Worm (Caenorhabditis elegans): ENCODE data around the gene madf-11.

Gene madf-11

DNA sequence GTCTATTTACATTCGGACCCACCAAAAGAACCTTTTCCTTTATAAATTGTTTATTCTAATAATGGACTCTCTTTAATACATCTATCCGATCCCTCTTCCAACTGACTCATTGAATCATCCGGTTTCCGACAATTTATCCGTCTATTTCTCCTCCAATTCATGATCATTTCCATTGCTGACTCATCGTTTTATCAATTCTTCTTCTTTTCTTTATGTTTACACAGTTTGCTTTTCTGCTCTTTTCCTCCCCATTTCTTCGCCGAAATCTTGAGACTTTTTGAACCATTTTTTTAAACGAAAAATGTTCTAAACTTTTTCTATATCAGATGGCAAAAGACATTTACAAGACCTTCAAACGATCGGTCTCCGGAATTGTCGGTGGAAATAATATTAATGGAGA lies 7.8 kb downstream of the madf-11 start, which contains the start of gene ced-6:
Gene ced-6 (plus strand): TSS at position 327 of the 400 bp plus-strand sequence.
- TF ChIP-seq pha-2 (tag; optimal IDR thresholded peaks at IDR 0.05) (no peak), sox-4 (tag; optimal IDR thresholded peaks at IDR 0.05) (no peak), mec-3 (tag; optimal IDR thresholded peaks at IDR 0.05; ENCODE audit: borderline replicate concordance) (no peak), pha-4 (tag; optimal IDR thresholded peaks at IDR 0.05) (no peak), Y22D7AL.16 (tag; optimal IDR thresholded peaks at IDR 0.05) (no peak), nfya-1 (tag; optimal IDR thresholded peaks at IDR 0.05) (no peak), gmeb-2 (tag; optimal IDR thresholded peaks at IDR 0.05) (no peak), elt-4 (tag; optimal IDR thresholded peaks at IDR 0.05) (no peak)

DNA sequence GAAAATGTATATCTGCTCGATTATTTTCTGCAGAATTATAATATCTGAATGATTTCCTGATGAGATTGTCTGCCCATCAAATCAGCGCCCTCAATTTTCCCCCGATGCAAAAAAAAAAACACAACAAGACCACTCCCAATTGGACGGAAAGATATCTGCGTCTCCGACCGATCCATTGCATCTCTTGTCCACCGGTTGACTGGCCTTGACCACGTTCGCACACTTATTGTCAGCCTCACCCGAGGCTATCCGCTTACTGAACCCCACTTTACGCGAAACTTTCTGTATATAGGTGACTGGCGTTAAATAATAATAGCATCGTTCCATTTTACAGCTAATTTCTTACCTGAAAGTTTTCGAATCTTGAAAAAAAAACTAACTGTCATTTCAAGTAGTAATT lies 8.9 kb downstream of the madf-11 start:
- TF ChIP-seq nfya-1 (tag; optimal IDR thresholded peaks at IDR 0.05) (peak; percentile 42), zip-5 (tag; optimal IDR thresholded peaks at IDR 0.05) (no peak)

DNA sequence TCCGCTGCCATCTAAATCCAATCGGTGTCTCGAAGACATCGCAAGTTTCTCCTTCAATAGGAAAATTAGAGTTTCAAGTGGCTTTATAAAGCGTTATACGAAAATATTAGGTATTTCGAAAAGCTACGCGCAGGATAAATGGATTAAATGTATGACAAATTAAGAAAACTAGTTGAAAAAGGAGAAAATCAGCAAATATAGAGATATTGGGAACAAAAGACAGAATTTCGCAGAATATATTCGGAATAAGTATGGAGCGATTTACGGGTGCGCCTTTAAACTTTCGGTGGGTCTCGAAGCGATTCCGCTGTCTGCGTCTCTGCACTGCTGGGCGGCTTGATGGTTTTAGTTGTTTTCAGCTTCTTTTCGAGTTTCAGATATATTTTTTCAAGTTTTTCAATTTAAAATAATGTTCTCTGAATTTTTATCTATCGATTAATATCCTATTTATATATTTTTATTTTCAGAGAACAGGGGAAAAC lies 11.6 kb downstream of the madf-11 start, which contains the start of the genes ddx-15 and ucr-1:
Gene ddx-15 (minus strand): TSS at position 51 of the 482 bp plus-strand sequence.
Gene ucr-1 (plus strand): TSS at position 468 of the 482 bp plus-strand sequence.
- TF ChIP-seq ceh-30 (tag; optimal IDR thresholded peaks at IDR 0.05) (no peak), tbx-2 (tag; optimal IDR thresholded peaks at IDR 0.05) (peak; percentile 10), unc-55 (GFP tag; optimal IDR thresholded peaks at IDR 0.05) (peak; percentile 1), ceh-2 (tag; optimal IDR thresholded peaks at IDR 0.05) (no peak), nfya-1 (tag; optimal IDR thresholded peaks at IDR 0.05) (peak; percentile 29), ceh-31 (tag; optimal IDR thresholded peaks at IDR 0.05) (peak; percentile 37)

DNA sequence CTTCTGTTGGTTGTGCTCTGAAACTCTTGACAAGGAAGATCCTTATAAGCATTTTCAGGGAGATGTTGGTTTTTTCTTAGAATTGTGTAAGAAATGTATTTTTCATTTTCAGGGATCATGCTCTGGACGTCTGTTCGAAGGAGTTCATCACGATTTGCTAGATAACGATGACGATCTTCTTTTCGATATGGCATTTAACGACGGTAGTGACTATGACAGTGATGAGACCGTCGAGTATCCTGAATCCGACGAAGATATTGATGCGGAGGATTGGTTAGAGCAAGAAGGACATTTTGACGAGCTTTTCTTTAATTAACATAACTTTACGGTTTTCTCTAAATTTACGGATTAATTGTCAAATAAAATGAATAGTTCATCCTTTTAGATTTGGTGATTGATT lies 14.5 kb downstream of the madf-11 start:
- TF ChIP-seq hlh-15 (tag; optimal IDR thresholded peaks at IDR 0.05): no peak
- TF ChIP-seq fax-1 (tag; optimal IDR thresholded peaks at IDR 0.05): no peak
- TF ChIP-seq fkh-6 (tag; optimal IDR thresholded peaks at IDR 0.05): no peak
- no peak for TF ChIP-seq ref-2 (tag; optimal IDR thresholded peaks at IDR 0.05)
- TF ChIP-seq ahr-1 (tag; optimal IDR thresholded peaks at IDR 0.05): no peak
- TF ChIP-seq ceh-31 (tag; optimal IDR thresholded peaks at IDR 0.05): no peak
- no peak for TF ChIP-seq lim-6 (tag; optimal IDR thresholded peaks at IDR 0.05)
- no peak for TF ChIP-seq nhr-232 (tag; optimal IDR thresholded peaks at IDR 0.05)
- TF ChIP-seq nhr-11 (tag; optimal IDR thresholded peaks at IDR 0.05): no peak
- no peak for TF ChIP-seq eyg-1 (tag; optimal IDR thresholded peaks at IDR 0.05)
- TF ChIP-seq unc-86 (tag; optimal IDR thresholded peaks at IDR 0.05): no peak
- no peak for TF ChIP-seq zip-5 (tag; optimal IDR thresholded peaks at IDR 0.05)

DNA sequence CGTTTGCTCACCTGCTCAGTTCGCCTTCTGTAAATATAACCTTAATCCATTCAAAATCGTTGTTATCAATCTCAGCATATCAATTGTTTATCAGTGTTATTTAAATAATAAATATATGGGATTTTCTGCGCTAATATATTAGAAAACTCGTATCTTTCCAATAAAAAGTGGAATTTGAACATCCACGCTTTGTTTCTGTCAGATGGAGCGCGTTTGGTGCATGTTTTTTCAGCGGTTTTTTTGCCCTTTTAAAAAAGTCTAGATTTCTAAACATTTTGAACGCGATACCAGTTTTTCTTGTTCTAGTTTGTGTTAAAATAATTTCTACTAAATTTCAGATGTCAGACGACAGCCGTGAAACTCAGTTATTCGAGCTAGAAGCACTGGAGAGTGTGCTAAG lies 16.4 kb downstream of the madf-11 start, which contains the start of gene F56D2.2:
Gene F56D2.2 (plus strand): TSS at position 339 of the 400 bp plus-strand sequence.
- TF ChIP-seq ceh-31 (tag; optimal IDR thresholded peaks at IDR 0.05): no peak
- TF ChIP-seq hlh-6 (tag; optimal IDR thresholded peaks at IDR 0.05): no peak
- TF ChIP-seq ref-2 (tag; optimal IDR thresholded peaks at IDR 0.05): no peak
- no peak for TF ChIP-seq fax-1 (tag; optimal IDR thresholded peaks at IDR 0.05)
- TF ChIP-seq fkh-10 (GFP tag; optimal IDR thresholded peaks at IDR 0.05): no peak
- TF ChIP-seq C08G9.2 (tag; optimal IDR thresholded peaks at IDR 0.05): no peak
- no peak for TF ChIP-seq K02D7.2 (tag; optimal IDR thresholded peaks at IDR 0.05)
- no peak for TF ChIP-seq unc-55 (GFP tag; optimal IDR thresholded peaks at IDR 0.05)
- TF ChIP-seq unc-86 (tag; optimal IDR thresholded peaks at IDR 0.05): no peak
- no peak for TF ChIP-seq npax-4 (tag; optimal IDR thresholded peaks at IDR 0.05)
- no peak for TF ChIP-seq ceh-19 (GFP tag; optimal IDR thresholded peaks at IDR 0.05)

DNA sequence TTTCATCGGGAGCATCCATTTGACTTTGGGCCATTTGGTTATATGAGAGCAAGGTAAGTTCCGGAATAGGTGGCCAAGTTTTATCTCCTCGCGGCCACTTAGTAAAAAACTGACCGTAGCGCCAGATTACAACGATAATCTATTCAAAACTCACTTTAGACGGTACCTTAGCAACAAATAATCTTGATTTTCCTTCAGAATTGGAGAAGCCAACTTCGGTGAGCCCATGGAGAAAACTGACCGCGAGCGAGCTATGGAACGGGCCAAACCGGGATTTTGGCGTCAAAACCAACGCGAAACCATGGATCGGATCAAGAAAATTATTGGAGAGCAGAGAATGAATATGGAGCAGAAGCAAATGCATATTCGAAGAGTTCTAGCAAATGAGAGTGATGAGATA lies 17.6 kb downstream of the madf-11 start:
- no peak for TF ChIP-seq lin-11 (tag; optimal IDR thresholded peaks at IDR 0.05)

DNA sequence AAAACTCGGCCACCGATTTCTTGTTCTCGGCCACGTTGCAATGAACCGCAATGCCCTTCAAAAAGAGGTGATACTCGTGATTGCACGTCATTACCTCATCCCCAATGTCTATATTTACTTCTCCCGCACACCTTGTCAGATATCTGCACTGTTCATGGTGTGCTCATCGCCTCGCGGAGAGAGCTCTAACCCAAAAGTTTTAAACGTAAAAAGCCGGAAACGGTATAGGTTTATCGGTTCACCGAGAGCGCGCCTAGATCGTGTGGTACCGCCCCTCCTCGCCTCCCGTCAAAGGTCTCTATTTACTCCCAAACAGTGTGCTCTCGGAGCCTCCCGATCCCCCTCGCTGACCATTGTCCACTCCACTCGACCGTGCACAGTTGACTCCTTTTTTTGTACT lies 18.6 kb downstream of the madf-11 start, which contains the start of gene F56D2.3:
Gene F56D2.3 (plus strand): TSS at position 301 of the 400 bp plus-strand sequence.
- peak; percentile 16 for TF ChIP-seq pax-1 (tag; optimal IDR thresholded peaks at IDR 0.05)
- TF ChIP-seq dve-1 (tag; optimal IDR thresholded peaks at IDR 0.05): no peak
- TF ChIP-seq elt-4 (tag; optimal IDR thresholded peaks at IDR 0.05): no peak
- TF ChIP-seq ama-1 (optimal IDR thresholded peaks at IDR 0.05): no peak
- TF ChIP-seq tbx-2 (tag; optimal IDR thresholded peaks at IDR 0.05): no peak
- no peak for TF ChIP-seq pag-3 (tag; optimal IDR thresholded peaks at IDR 0.05; ENCODE audit: borderline replicate concordance)
- TF ChIP-seq ets-4 (tag; optimal IDR thresholded peaks at IDR 0.05): peak; percentile 1
- no peak for TF ChIP-seq mec-3 (tag; optimal IDR thresholded peaks at IDR 0.05; ENCODE audit: borderline replicate concordance)
- no peak for TF ChIP-seq K09A11.1 (tag; optimal IDR thresholded peaks at IDR 0.05; ENCODE audit: insufficient read depth)
- no peak for TF ChIP-seq unc-55 (GFP tag; optimal IDR thresholded peaks at IDR 0.05)
